Worm (Caenorhabditis elegans) whole organism, L1 larva: ENCODE data around the gene sri-61.
"Not testable (repeated sequence)": the region's sequence is repeated elsewhere in the genome, so short reads cannot be mapped to it uniquely, and the experiment has no call there.

ENCODE experiments used
- ama-1 ChIP-seq: fragments of 150-350 bp; optimal IDR thresholded peaks from 2 replicates; lab custom pipeline; 2014
- fos-1 ChIP-seq: fragments of 150-350 bp; optimal IDR thresholded peaks from 2 replicates; lab custom pipeline; 2014; ENCODE audit warnings: missing biosample characterization, missing genetic modification characterization
- nhr-47 ChIP-seq: sonication (generic microtip); optimal IDR thresholded peaks from 2 replicates; lab custom pipeline; 2016; ENCODE audit warnings: mild to moderate bottlenecking, missing genetic modification characterization, moderate library complexity, missing compliant biosample characterization
- nhr-71 ChIP-seq: sonication (generic microtip); optimal IDR thresholded peaks from 2 replicates; lab custom pipeline; 2016; ENCODE audit warnings: mild to moderate bottlenecking, missing genetic modification characterization, moderate library complexity, missing compliant biosample characterization
- nhr-76 ChIP-seq: sonication (generic microtip); optimal IDR thresholded peaks from 2 replicates; lab custom pipeline; 2017; ENCODE audit warnings: missing biosample characterization, missing genetic modification characterization
- snpc-4 ChIP-seq: fragments of 150-350 bp; optimal IDR thresholded peaks from 2 replicates; lab custom pipeline; 2014; ENCODE audit warnings: missing biosample characterization, missing genetic modification characterization
- unc-62 ChIP-seq: fragments of 150-350 bp; optimal IDR thresholded peaks from 2 replicates; lab custom pipeline; 2014; ENCODE audit warnings: missing biosample characterization, missing genetic modification reagents, missing genetic modification characterization

ce11 chrII:2688616-2689015, 11.5 kb downstream of the sri-61 start, which contains the start of gene nspf-2:
- TF ChIP-seq nhr-47 (tag; lab: Kevin White, UChicago); snpc-4; nhr-71 (tag; lab: Kevin White, UChicago); fos-1; unc-62 (GFP tag; lab: Kevin White, UChicago); nhr-76 (tag; lab: Kevin White, UChicago); ama-1: not testable (repeated sequence)
